Worm (Caenorhabditis elegans): Measurements from ENCODE around the gene F18C5.10.

F18C5.10 gene

DNA sequence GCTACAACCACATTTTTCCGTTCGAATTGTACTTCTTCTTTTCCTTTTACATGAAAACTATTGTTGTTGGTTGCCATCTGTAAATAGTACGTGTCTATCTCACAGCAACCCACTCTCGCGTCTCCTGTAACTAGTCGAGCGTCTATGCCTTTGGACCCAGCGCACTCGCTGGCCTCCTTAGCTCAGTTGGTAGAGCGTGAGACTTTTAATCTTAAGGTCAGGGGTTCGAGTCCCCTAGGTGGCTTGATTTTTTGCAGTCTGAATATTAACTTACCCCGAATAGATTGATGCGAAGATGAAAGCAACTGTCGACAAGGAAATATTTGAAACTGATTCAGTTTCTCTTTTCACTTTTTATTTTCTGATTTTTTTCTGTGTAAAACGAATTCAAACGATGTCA, 3.8 kb upstream of the F18C5.10 start, which contains the start of gene mpz-3:
mpz-3 (minus strand) TSS at position 320 of the 400 bp plus-strand sequence.
- TF ChIP-seq mxl-1 (tag; optimal IDR thresholded peaks at IDR 0.05) (no peak), ceh-58 (GFP tag; IDR thresholded peaks at IDR 0.05) (no peak), ceh-27 (GFP tag; optimal IDR thresholded peaks at IDR 0.05) (no peak), lsy-27 (tag; optimal IDR thresholded peaks at IDR 0.05; ENCODE audit: borderline replicate concordance, insufficient read depth) (no peak), B0261.1 (tag; optimal IDR thresholded peaks at IDR 0.05) (peak; percentile 84), atf-7 (tag; optimal IDR thresholded peaks at IDR 0.05) (no peak), lag-1 (GFP tag; IDR thresholded peaks at IDR 0.05) (no peak), ztf-22 (GFP tag; optimal IDR thresholded peaks at IDR 0.05) (no peak), rcor-1 (GFP tag; IDR thresholded peaks at IDR 0.05) (no peak; the same call in 1 of the 2 replicates), lsl-1 (GFP tag; optimal IDR thresholded peaks at IDR 0.05) (no peak), sea-2 (GFP tag; IDR thresholded peaks at IDR 0.05) (no peak), lin-26 (GFP tag; IDR thresholded peaks at IDR 0.05) (peak; percentile 85), nhr-90 (tag; optimal IDR thresholded peaks at IDR 0.05) (peak; percentile 31), snpc-1.3 (tag; optimal IDR thresholded peaks at IDR 0.05; ENCODE audit: insufficient read depth) (peak; percentile 33), nfya-1 (tag; optimal IDR thresholded peaks at IDR 0.05; ENCODE audit: borderline replicate concordance, insufficient read depth) (no peak), hlh-12 (tag; optimal IDR thresholded peaks at IDR 0.05) (no peak), K12H6.12 (tag; optimal IDR thresholded peaks at IDR 0.05) (no peak), mes-4 (tag; optimal IDR thresholded peaks at IDR 0.05) (no peak), repo-1 (tag; optimal IDR thresholded peaks at IDR 0.05) (no peak), bed-2 (GFP tag; IDR thresholded peaks at IDR 0.05) (no peak), hrde-1 (tag; optimal IDR thresholded peaks at IDR 0.05; ENCODE audit: borderline replicate concordance) (no peak), snpc-1.1 (tag; optimal IDR thresholded peaks at IDR 0.05; ENCODE audit: insufficient read depth) (no peak), efl-1 (GFP tag; optimal IDR thresholded peaks at IDR 0.05) (peak; percentile 1), ceh-100 (GFP tag; IDR thresholded peaks at IDR 0.05) (peak; percentile 47; the same call in 1 of the 2 replicates), ztf-3 (GFP tag; optimal IDR thresholded peaks at IDR 0.05) (no peak), ceh-91 (GFP tag; IDR thresholded peaks at IDR 0.05) (peak; percentile 21; the same call in 1 of the 2 replicates), T26A5.8 (tag; optimal IDR thresholded peaks at IDR 0.05) (no peak), xnd-1 (tag; optimal IDR thresholded peaks at IDR 0.05) (no peak), hsf-1 (GFP tag; IDR thresholded peaks at IDR 0.05) (no peak), snpc-4 (GFP tag; optimal IDR thresholded peaks at IDR 0.05) (peak; percentile 27), snpc-4 (tag; optimal IDR thresholded peaks at IDR 0.05) (no peak), gei-17 (GFP tag; optimal IDR thresholded peaks at IDR 0.05) (no peak), nfya-2 (GFP tag; IDR thresholded peaks at IDR 0.05) (no peak), F57A8.1 (GFP tag; optimal IDR thresholded peaks at IDR 0.05) (no peak), sptf-2 (GFP tag; optimal IDR thresholded peaks at IDR 0.05) (no peak), F23B12.7 (tag; optimal IDR thresholded peaks at IDR 0.05; ENCODE audit: insufficient read depth) (peak; percentile 69), attf-3 (GFP tag; conservative IDR thresholded peaks at IDR 0.05) (no peak; the same call in 1 of the 2 replicates), Y79H2A.3 (GFP tag; conservative IDR thresholded peaks at IDR 0.05) (peak; percentile 41; the same call in 1 of the 2 replicates), ZK185.1 (tag; optimal IDR thresholded peaks at IDR 0.05; ENCODE audit: poor library complexity, severe bottlenecking) (peak; percentile 17), F33H1.4 (GFP tag; IDR thresholded peaks at IDR 0.05) (no peak; the same call in 1 of the 2 replicates), akir-1 (GFP tag; optimal IDR thresholded peaks at IDR 0.05) (no peak), bed-1 (GFP tag; IDR thresholded peaks at IDR 0.05) (no peak), madf-10 (tag; optimal IDR thresholded peaks at IDR 0.05) (peak; percentile 35), ztf-6 (GFP tag; IDR thresholded peaks at IDR 0.05) (no peak), F10E7.11 (tag; optimal IDR thresholded peaks at IDR 0.05) (no peak), hmg-1.2 (GFP tag; IDR thresholded peaks at IDR 0.05) (peak; percentile 70), nhr-120 (GFP tag; IDR thresholded peaks at IDR 0.05) (no peak), ama-1 (optimal IDR thresholded peaks at IDR 0.05) (no peak), ama-1 (GFP tag; optimal IDR thresholded peaks at IDR 0.05) (peak in 1 of 2 experiments; percentile 8)
